Worm (Caenorhabditis elegans): Measurements from ENCODE around the gene mrp-4.

DNA sequence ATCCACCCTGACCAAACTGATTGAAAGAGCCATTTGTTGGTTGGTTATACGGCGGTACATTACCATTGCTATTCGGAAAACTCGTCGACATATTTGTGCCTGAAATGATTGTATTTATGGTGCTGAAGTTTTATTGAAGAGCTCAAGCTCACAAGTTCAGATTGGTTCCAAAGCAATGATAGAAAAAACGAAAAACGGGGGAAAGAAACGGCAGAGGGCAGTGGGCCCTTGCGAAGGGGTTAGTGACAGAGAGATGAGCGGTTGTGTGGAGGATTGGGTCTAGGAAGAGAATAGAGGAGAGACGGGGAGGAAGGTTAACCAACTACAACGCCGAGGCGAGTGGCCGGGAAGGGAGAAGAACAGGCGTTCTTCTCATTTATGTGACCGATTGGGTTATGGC is 47.3 kb downstream of the mrp-4 start, which contains the start of gene nra-3:
- TF ChIP-seq unc-30 (tag; optimal IDR thresholded peaks at IDR 0.05) (no peak), ceh-82 (tag; optimal IDR thresholded peaks at IDR 0.05) (no peak), ceh-63 (GFP tag; optimal IDR thresholded peaks at IDR 0.05) (no peak), pag-3 (tag; optimal IDR thresholded peaks at IDR 0.05; ENCODE audit: borderline replicate concordance, insufficient read depth) (no peak)
